Worm (Caenorhabditis elegans) whole organism, young adult: ENCODE results near the gene D1014.7.

Experiments
- Y56A3A.18 ChIP-seq: fragments of 200-800 bp; sonication (Bioruptor generic); IDR thresholded peaks from 2 replicates; pipeline ENCODE4 v1.3.6; 2022; ENCODE audit warnings: missing genetic modification reagents, missing genetic modification characterization, missing compliant biosample characterization
- Y67H2A.10 ChIP-seq: fragments of 200-800 bp; sonication (Bioruptor generic); conservative IDR thresholded peaks from 2 replicates; pipeline ENCODE4 v1.3.6; 2022; ENCODE audit warnings: missing genetic modification reagents, missing genetic modification characterization, missing compliant biosample characterization
- ccch-3 ChIP-seq: fragments of 200-800 bp; sonication (Bioruptor generic); optimal IDR thresholded peaks from 2 replicates; lab custom pipeline; 2018; ENCODE audit warnings: mild to moderate bottlenecking, missing genetic modification characterization, missing compliant biosample characterization
- ceh-91 ChIP-seq: fragments of 200-800 bp; sonication (Bioruptor generic); IDR thresholded peaks from 2 replicates; pipeline ENCODE4 v1.3.6; 2022; ENCODE audit warnings: missing genetic modification reagents, missing genetic modification characterization, missing compliant biosample characterization
- him-1 ChIP-seq: sonication (generic microtip); optimal IDR thresholded peaks from 2 replicates; lab custom pipeline; 2016; ENCODE audit warnings: missing genotype, missing genetic modification reagents, missing genetic modification characterization, missing compliant biosample characterization
- let-607 ChIP-seq, 2 experiments: fragments of 200-800 bp in 1 of 2; sonication (Bioruptor generic) in 1 of 2; sonication (generic microtip) in 1 of 2; optimal IDR thresholded peaks; 2 replicates each; lab custom pipeline; 2016 to 2018; ENCODE audit warnings: mild to moderate bottlenecking in 2 of 2, missing compliant biosample characterization in 2 of 2, missing genetic modification characterization in 2 of 2, moderate library complexity in 2 of 2, missing genotype in 1 of 2
- madf-6 ChIP-seq: fragments of 200-800 bp; sonication (Bioruptor generic); IDR thresholded peaks from 2 replicates; pipeline ENCODE4 v1.3.6; 2022; ENCODE audit warnings: missing genetic modification reagents, missing genetic modification characterization, missing compliant biosample characterization
- nhr-80 ChIP-seq: sonication (generic microtip); optimal IDR thresholded peaks from 2 replicates; lab custom pipeline; 2016; ENCODE audit warnings: missing genetic modification characterization, missing compliant biosample characterization
- nhr-90 ChIP-seq: sonication (generic microtip); optimal IDR thresholded peaks from 2 replicates; lab custom pipeline; 2016; ENCODE audit warnings: missing genotype, mild to moderate bottlenecking, missing genetic modification characterization, missing compliant biosample characterization
- snpc-4 ChIP-seq, 5 experiments: fragments of 150-350 bp in 1 of 5; sonication (generic microtip) in 4 of 5; optimal IDR thresholded peaks; 2 replicates each; lab custom pipeline; 2014 to 2018; ENCODE audit warnings: missing genetic modification characterization in 5 of 5, missing biosample characterization in 3 of 5, antibody characterized with exemption in 2 of 5, mild to moderate bottlenecking in 2 of 5, missing compliant biosample characterization in 2 of 5, missing genotype in 2 of 5, moderate library complexity in 2 of 5, missing genetic modification reagents in 1 of 5
- sptf-2 ChIP-seq: fragments of 200-800 bp; sonication (Bioruptor generic); optimal IDR thresholded peaks from 2 replicates; lab custom pipeline; 2018; ENCODE audit warnings: mild to moderate bottlenecking, missing genetic modification characterization, missing compliant biosample characterization
- zim-3 ChIP-seq: sonication (generic microtip); optimal IDR thresholded peaks from 2 replicates; lab custom pipeline; 2017; ENCODE audit warnings: mild to moderate bottlenecking, missing genetic modification characterization, moderate library complexity, missing compliant biosample characterization
- ztf-28 ChIP-seq: fragments of 200-800 bp; sonication (Bioruptor generic); IDR thresholded peaks from 2 replicates; pipeline ENCODE4 v1.3.6; 2022; ENCODE audit warnings: missing genetic modification reagents, missing genetic modification characterization, missing compliant biosample characterization
- ztf-3 ChIP-seq: fragments of 200-800 bp; sonication (Bioruptor generic); optimal IDR thresholded peaks from 2 replicates; lab custom pipeline; 2018; ENCODE audit warnings: mild to moderate bottlenecking, missing genetic modification characterization, missing compliant biosample characterization

ce11 chrV:8157446-8157845, 39.4 kb downstream of the D1014.7 start, which contains the start of gene sul-2:
- TF ChIP-seq him-1 (no peak), ccch-3 (no peak), sptf-2 (GFP tag; lab: Kevin White, UChicago) (no peak), nhr-80 (tag; lab: Kevin White, UChicago) (no peak), madf-6 (no peak), ztf-28 (no peak), ceh-91 (GFP tag; lab: Robert Waterston, UW) (no peak), nhr-90 (tag; lab: Kevin White, UChicago) (no peak), snpc-4 (GFP tag; optimal IDR thresholded peaks at IDR 0.05; lab: Kevin White, UChicago) (no peak), snpc-4 (tag; optimal IDR thresholded peaks at IDR 0.05; lab: Kevin White, UChicago) (no peak), zim-3 (tag; lab: Kevin White, UChicago) (no peak), let-607 (tag; optimal IDR thresholded peaks at IDR 0.05; lab: Kevin White, UChicago) (no peak), Y67H2A.10 (no peak), Y56A3A.18 (GFP tag; lab: Robert Waterston, UW) (no peak), ztf-3 (GFP tag; lab: Kevin White, UChicago) (no peak)
